Worm (Caenorhabditis elegans): ENCODE results near the gene Y41G9A.6.

DNA sequence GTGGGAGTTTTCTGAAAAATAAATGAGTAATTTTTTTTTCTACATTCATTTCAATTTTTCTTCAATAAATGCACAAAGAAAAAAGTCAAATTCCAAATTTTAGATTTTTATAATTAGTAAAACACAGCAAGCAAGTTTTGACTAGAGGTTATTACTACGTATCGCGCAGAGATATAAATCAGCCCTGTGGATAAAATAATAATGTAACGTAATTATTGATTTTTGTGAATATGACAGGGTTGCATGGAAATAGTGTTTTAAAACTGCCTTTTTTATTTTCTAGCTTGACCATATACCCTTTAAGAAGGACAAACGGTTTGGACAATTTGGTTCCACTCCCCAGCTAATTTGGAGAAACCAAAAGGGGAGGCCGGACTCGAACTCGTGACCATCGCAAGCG lies 7.3 kb downstream of the Y41G9A.6 start:
- no peak for TF ChIP-seq klf-2 (GFP tag; conservative IDR thresholded peaks at IDR 0.05)
- TF ChIP-seq ref-1 (GFP tag; conservative IDR thresholded peaks at IDR 0.05) = no peak
- no peak for TF ChIP-seq cog-1 (tag; optimal IDR thresholded peaks at IDR 0.05)
- 0 out of 2 replicates have a peak, but pooled peaks have one; percentile 33 for TF ChIP-seq T22C8.4 (GFP tag; IDR thresholded peaks at IDR 0.05)

Data from whole organism, midembryonic.